Worm (Caenorhabditis elegans): ENCODE data around the gene tbb-1.

ce11 chrIII:10703833-10704232 is 38.4 kb downstream of the tbb-1 start:
- no peak for TF ChIP-seq flt-1 (GFP tag; IDR thresholded peaks at IDR 0.05)
- TF ChIP-seq ref-1 (GFP tag; conservative IDR thresholded peaks at IDR 0.05), result no peak
- no peak for TF ChIP-seq ztf-29 (GFP tag; IDR thresholded peaks at IDR 0.05)
- TF ChIP-seq tab-1 (GFP tag; IDR thresholded peaks at IDR 0.05), result no peak
- no peak for TF ChIP-seq med-1 (GFP tag; optimal IDR thresholded peaks at IDR 0.05; ENCODE audit: insufficient read depth)
- TF ChIP-seq T22C8.4 (GFP tag; IDR thresholded peaks at IDR 0.05), result no peak
